Worm (Caenorhabditis elegans): ENCODE data around the gene nse-4.
A peak's percentile ranks its signal among the peaks of the same experiment; 100 is the strongest.

The nse-4 gene

ce11 chrIV:11433709-11434108 lies 46.9 kb upstream of the nse-4 start (continued):
- TF ChIP-seq alr-1 (tag; optimal IDR thresholded peaks at IDR 0.05) (no peak), fos-1 (tag; optimal IDR thresholded peaks at IDR 0.05) (peak; percentile 49), zag-1 (tag; optimal IDR thresholded peaks at IDR 0.05) (peak; percentile 54), Y55F3AM.14 (GFP tag; optimal IDR thresholded peaks at IDR 0.05) (no peak), lsy-2 (tag; optimal IDR thresholded peaks at IDR 0.05) (peak; percentile 73 to 84), elt-1 (tag; optimal IDR thresholded peaks at IDR 0.05) (no peak), F13H6.1 (tag; optimal IDR thresholded peaks at IDR 0.05) (peak; percentile 82), nhr-21 (tag; optimal IDR thresholded peaks at IDR 0.05) (no peak), lin-11 (tag; optimal IDR thresholded peaks at IDR 0.05) (peak; percentile 20), unc-39 (tag; optimal IDR thresholded peaks at IDR 0.05) (no peak), unc-55 (GFP tag; optimal IDR thresholded peaks at IDR 0.05) (peak; percentile 91)

- TF ChIP-seq fos-1 (tag; optimal IDR thresholded peaks at IDR 0.05) (peak; percentile 80), dmd-4 (tag; optimal IDR thresholded peaks at IDR 0.05) (no peak)
Observed at ce11 chrIV:11434575-11434974, 46.1 kb upstream of the nse-4 start.

- no peak for TF ChIP-seq mdl-1 (tag; optimal IDR thresholded peaks at IDR 0.05)
- TF ChIP-seq ztf-4 (tag; optimal IDR thresholded peaks at IDR 0.05): no peak
Observed at ce11 chrIV:11435761-11436160, 44.9 kb upstream of the nse-4 start.

ce11 chrIV:11438255-11438654 lies 42.4 kb upstream of the nse-4 start:
- TF ChIP-seq ceh-82 (tag; optimal IDR thresholded peaks at IDR 0.05): no peak
- no peak for TF ChIP-seq lin-13 (GFP tag; optimal IDR thresholded peaks at IDR 0.05)
- TF ChIP-seq nhr-129 (tag; optimal IDR thresholded peaks at IDR 0.05): peak; percentile 40
- no peak for TF ChIP-seq unc-55 (GFP tag; optimal IDR thresholded peaks at IDR 0.05)

ce11 chrIV:11452928-11453327 lies 27.7 kb upstream of the nse-4 start:
- TF ChIP-seq unc-55 (GFP tag; optimal IDR thresholded peaks at IDR 0.05): peak; percentile 37
- no peak for TF ChIP-seq nhr-23 (tag; optimal IDR thresholded peaks at IDR 0.05)
- TF ChIP-seq mab-5 (tag; optimal IDR thresholded peaks at IDR 0.05): peak; percentile 66

- TF ChIP-seq fos-1 (tag; optimal IDR thresholded peaks at IDR 0.05): no peak
Observed at ce11 chrIV:11455824-11456223, 24.8 kb upstream of the nse-4 start.

- TF ChIP-seq alr-1 (tag; optimal IDR thresholded peaks at IDR 0.05): no peak
- no peak for TF ChIP-seq F13H6.1 (tag; optimal IDR thresholded peaks at IDR 0.05)
- no peak for TF ChIP-seq skn-1 (tag; optimal IDR thresholded peaks at IDR 0.05)
- no peak for TF ChIP-seq crh-2 (tag; optimal IDR thresholded peaks at IDR 0.05)
- TF ChIP-seq lin-39 (tag; optimal IDR thresholded peaks at IDR 0.05): no peak
- no peak for TF ChIP-seq unc-55 (GFP tag; optimal IDR thresholded peaks at IDR 0.05)
- no peak for TF ChIP-seq ztf-1 (GFP tag; conservative IDR thresholded peaks at IDR 0.05)
- TF ChIP-seq Y55F3AM.14 (GFP tag; optimal IDR thresholded peaks at IDR 0.05): no peak
- no peak for TF ChIP-seq ZK546.5 (tag; optimal IDR thresholded peaks at IDR 0.05)
Observed at ce11 chrIV:11458700-11459263, 21.9 kb upstream of the nse-4 start.

ce11 chrIV:11459684-11460083 lies 21.0 kb upstream of the nse-4 start, which contains the start of gene npr-3:
Gene npr-3 (plus strand): TSS chrIV:11459984.
- TF ChIP-seq elt-3 (tag; optimal IDR thresholded peaks at IDR 0.05): no peak
- no peak for TF ChIP-seq lsy-2 (tag; optimal IDR thresholded peaks at IDR 0.05)
- TF ChIP-seq unc-62 (GFP tag; optimal IDR thresholded peaks at IDR 0.05): no peak
- no peak for TF ChIP-seq C34F6.9 (tag; optimal IDR thresholded peaks at IDR 0.05)
- TF ChIP-seq gmeb-1 (tag; optimal IDR thresholded peaks at IDR 0.05): no peak
- no peak for TF ChIP-seq unc-55 (GFP tag; optimal IDR thresholded peaks at IDR 0.05)
- no peak for TF ChIP-seq skn-1 (tag; optimal IDR thresholded peaks at IDR 0.05)
- no peak for TF ChIP-seq nhr-21 (tag; optimal IDR thresholded peaks at IDR 0.05)
- no peak for TF ChIP-seq nhr-237 (tag; optimal IDR thresholded peaks at IDR 0.05)
- TF ChIP-seq ceh-16 (tag; optimal IDR thresholded peaks at IDR 0.05): no peak
- no peak for TF ChIP-seq ceh-82 (tag; optimal IDR thresholded peaks at IDR 0.05)
- no peak for TF ChIP-seq ztf-4 (tag; optimal IDR thresholded peaks at IDR 0.05)
- no peak for TF ChIP-seq nhr-129 (tag; optimal IDR thresholded peaks at IDR 0.05)
- no peak for TF ChIP-seq peb-1 (tag; optimal IDR thresholded peaks at IDR 0.05)
- no peak for TF ChIP-seq nhr-10 (tag; optimal IDR thresholded peaks at IDR 0.05)
- TF ChIP-seq unc-39 (tag; optimal IDR thresholded peaks at IDR 0.05): no peak

Data from whole organism, L2 larva.